Worm (Caenorhabditis elegans): Measurements from ENCODE around the gene Y59A8B.21.

The Y59A8B.21 gene

ce11 chrV:17985960-17986359 lies at the start of gene Y59A8B.21:
Gene Y59A8B.21 (plus strand): TSS chrV:17986260.
- no peak for TF ChIP-seq B0310.2 (tag; optimal IDR thresholded peaks at IDR 0.05)
- TF ChIP-seq tbx-11 (GFP tag; IDR thresholded peaks at IDR 0.05): no peak
- TF ChIP-seq ceh-36 (tag; optimal IDR thresholded peaks at IDR 0.05): no peak
- TF ChIP-seq scrt-1 (GFP tag; IDR thresholded peaks at IDR 0.05): no peak
- no peak for TF ChIP-seq hmbx-1 (tag; optimal IDR thresholded peaks at IDR 0.05)
- TF ChIP-seq hnd-1 (tag; optimal IDR thresholded peaks at IDR 0.05): no peak
- no peak for TF ChIP-seq tbx-37 (GFP tag; conservative IDR thresholded peaks at IDR 0.05)
- no peak for TF ChIP-seq ets-7 (tag; optimal IDR thresholded peaks at IDR 0.05)
- TF ChIP-seq aly-1 (tag; optimal IDR thresholded peaks at IDR 0.05): no peak
- TF ChIP-seq pes-1 (GFP tag; IDR thresholded peaks at IDR 0.05): no peak

ce11 chrV:17938978-17939377 lies 47.1 kb upstream of the Y59A8B.21 start:
- TF ChIP-seq hmbx-1 (tag; optimal IDR thresholded peaks at IDR 0.05): no peak
- no peak for TF ChIP-seq tra-4 (tag; optimal IDR thresholded peaks at IDR 0.05)
- TF ChIP-seq F13C5.2 (tag; optimal IDR thresholded peaks at IDR 0.05): no peak
- no peak for TF ChIP-seq ceh-13 (GFP tag; optimal IDR thresholded peaks at IDR 0.05)
- TF ChIP-seq ets-7 (tag; optimal IDR thresholded peaks at IDR 0.05): no peak
- no peak for TF ChIP-seq B0310.2 (tag; optimal IDR thresholded peaks at IDR 0.05)
- no peak for TF ChIP-seq ceh-36 (tag; optimal IDR thresholded peaks at IDR 0.05)
- no peak for TF ChIP-seq hmg-4 (GFP tag; optimal IDR thresholded peaks at IDR 0.05)
- TF ChIP-seq flt-1 (GFP tag; IDR thresholded peaks at IDR 0.05): no peak
- no peak for TF ChIP-seq aly-1 (tag; optimal IDR thresholded peaks at IDR 0.05)
- no peak for TF ChIP-seq scrt-1 (GFP tag; IDR thresholded peaks at IDR 0.05)
- TF ChIP-seq pes-1 (GFP tag; IDR thresholded peaks at IDR 0.05): no peak
- no peak for TF ChIP-seq hnd-1 (tag; optimal IDR thresholded peaks at IDR 0.05)
- no peak for TF ChIP-seq ama-1 (optimal IDR thresholded peaks at IDR 0.05)
- TF ChIP-seq tbx-11 (GFP tag; IDR thresholded peaks at IDR 0.05): no peak

- TF ChIP-seq sea-1 (GFP tag; conservative IDR thresholded peaks at IDR 0.05) (0 out of 2 replicates have a peak, but pooled peaks have one; percentile 17), ceh-36 (tag; optimal IDR thresholded peaks at IDR 0.05) (no peak), ama-1 (optimal IDR thresholded peaks at IDR 0.05) (no peak)
These were observed 42.1 kb upstream of the Y59A8B.21 start for ce11 chrV:17943877-17944472.

- TF ChIP-seq tbx-37 (GFP tag; conservative IDR thresholded peaks at IDR 0.05): no peak
- 0 out of 2 replicates have a peak, but pooled peaks have one; percentile 23 for TF ChIP-seq scrt-1 (GFP tag; IDR thresholded peaks at IDR 0.05)
These were observed 41.1 kb upstream of the Y59A8B.21 start for ce11 chrV:17944849-17945452.

- TF ChIP-seq sea-1 (GFP tag; conservative IDR thresholded peaks at IDR 0.05) (0 out of 2 replicates have a peak, but pooled peaks have one; percentile 5), pes-1 (GFP tag; IDR thresholded peaks at IDR 0.05) (no peak), ceh-13 (GFP tag; optimal IDR thresholded peaks at IDR 0.05) (no peak), tbx-37 (GFP tag; conservative IDR thresholded peaks at IDR 0.05) (no peak)
These were observed 40.6 kb upstream of the Y59A8B.21 start for ce11 chrV:17945460-17945859.

ce11 chrV:17947266-17947665 lies 38.8 kb upstream of the Y59A8B.21 start:
- TF ChIP-seq B0310.2 (tag; optimal IDR thresholded peaks at IDR 0.05): no peak
- no peak for TF ChIP-seq flt-1 (GFP tag; IDR thresholded peaks at IDR 0.05)
- TF ChIP-seq F13C5.2 (tag; optimal IDR thresholded peaks at IDR 0.05): no peak
- TF ChIP-seq ets-7 (tag; optimal IDR thresholded peaks at IDR 0.05): no peak
- TF ChIP-seq pes-1 (GFP tag; IDR thresholded peaks at IDR 0.05): no peak
- TF ChIP-seq sea-1 (GFP tag; conservative IDR thresholded peaks at IDR 0.05): no peak
- no peak for TF ChIP-seq ceh-13 (GFP tag; optimal IDR thresholded peaks at IDR 0.05)
- TF ChIP-seq tra-4 (tag; optimal IDR thresholded peaks at IDR 0.05): no peak
- TF ChIP-seq tbx-11 (GFP tag; IDR thresholded peaks at IDR 0.05): no peak
- TF ChIP-seq aly-1 (tag; optimal IDR thresholded peaks at IDR 0.05): no peak
- TF ChIP-seq ceh-36 (tag; optimal IDR thresholded peaks at IDR 0.05): no peak
- no peak for TF ChIP-seq hnd-1 (tag; optimal IDR thresholded peaks at IDR 0.05)

ce11 chrV:17948036-17948691 lies 37.9 kb upstream of the Y59A8B.21 start:
- no peak for TF ChIP-seq F13C5.2 (tag; optimal IDR thresholded peaks at IDR 0.05)

ce11 chrV:17949093-17949492 lies 37.0 kb upstream of the Y59A8B.21 start, which contains the start of gene dpy-21:
Gene dpy-21 (minus strand): TSS chrV:17949193.
- TF ChIP-seq hnd-1 (tag; optimal IDR thresholded peaks at IDR 0.05) (no peak), pes-1 (GFP tag; IDR thresholded peaks at IDR 0.05) (no peak), scrt-1 (GFP tag; IDR thresholded peaks at IDR 0.05) (no peak), aly-1 (tag; optimal IDR thresholded peaks at IDR 0.05) (no peak), tbx-37 (GFP tag; conservative IDR thresholded peaks at IDR 0.05) (no peak), ama-1 (optimal IDR thresholded peaks at IDR 0.05) (no peak), tbx-11 (GFP tag; IDR thresholded peaks at IDR 0.05) (no peak), hmbx-1 (tag; optimal IDR thresholded peaks at IDR 0.05) (no peak), flt-1 (GFP tag; IDR thresholded peaks at IDR 0.05) (no peak), F13C5.2 (tag; optimal IDR thresholded peaks at IDR 0.05) (no peak), ceh-13 (GFP tag; optimal IDR thresholded peaks at IDR 0.05) (no peak)
